Fruit fly (Drosophila melanogaster) whole organism, wandering third instar larva: Measurements from ENCODE around the gene Sf3b2.

Source experiments
- Dif ChIP-seq: fragments of 200-275, 200-300 bp; sonication (Bioruptor generic); optimal IDR thresholded peaks from 2 replicates; lab custom pipeline; 2018; ENCODE audit warnings: missing biosample characterization, missing genetic modification characterization; ENCODE audit not compliant: partially characterized antibody
- Hr78 ChIP-seq: fragments of >200 bp; optimal IDR thresholded peaks from 2 replicates; lab custom pipeline; 2017; ENCODE audit warnings: missing biosample characterization, missing genetic modification characterization
- OdsH ChIP-seq: fragments of 200-800 bp; sonication (Bioruptor generic); optimal IDR thresholded peaks from 2 replicates; lab custom pipeline; 2016; ENCODE audit warnings: missing biosample characterization, mild to moderate bottlenecking, missing genetic modification characterization
- ey ChIP-seq: fragments of 200-800 bp; sonication (Bioruptor generic); optimal IDR thresholded peaks from 2 replicates; lab custom pipeline; 2016; ENCODE audit warnings: missing biosample characterization, missing genetic modification characterization
- foxo ChIP-seq, 2 experiments: fragments of 200-800 bp; sonication (Bioruptor generic); optimal IDR thresholded peaks; 2 replicates in 1 of 2; 3 replicates in 1 of 2; lab custom pipeline; 2016 to 2017; ENCODE audit warnings: missing biosample characterization in 2 of 2, missing genetic modification characterization in 2 of 2
- psq ChIP-seq: fragments of 200-800 bp; sonication (Bioruptor generic); optimal IDR thresholded peaks from 3 replicates; lab custom pipeline; 2017; ENCODE audit warnings: missing biosample characterization, mild to moderate bottlenecking, missing genetic modification characterization, moderate library complexity
- tai ChIP-seq: sonication (Bioruptor generic); optimal IDR thresholded peaks from 2 replicates; lab custom pipeline; 2016; ENCODE audit warnings: missing biosample characterization, missing genetic modification characterization
- woc ChIP-seq: sonication (Bioruptor generic); optimal IDR thresholded peaks from 2 replicates; lab custom pipeline; 2016; ENCODE audit warnings: missing biosample characterization, mild to moderate bottlenecking, missing genetic modification characterization

DNA sequence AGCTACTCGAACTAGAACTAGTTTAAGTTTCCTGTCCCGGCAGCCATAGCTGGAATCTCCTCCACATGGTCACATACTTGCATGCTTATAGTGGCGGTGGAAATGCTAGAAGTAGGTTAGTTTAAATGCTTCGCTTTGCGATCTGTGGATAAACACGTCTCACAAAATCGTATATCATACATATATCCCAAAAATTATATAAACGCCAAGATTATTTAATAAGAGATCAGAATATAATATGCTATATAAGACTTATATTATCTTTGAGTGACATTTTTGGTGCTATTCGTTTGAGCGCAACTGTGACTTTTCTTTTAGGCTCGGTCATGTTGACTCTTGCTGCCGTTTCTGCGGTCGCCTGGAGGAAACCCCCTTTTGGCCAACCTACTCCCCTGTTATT lies 27.0 kb downstream of the Sf3b2 start:
- TF ChIP-seq woc (GFP tag; lab: Kevin White, UChicago) (no peak), tai (GFP tag; lab: Kevin White, UChicago) (no peak), Hr78 (GFP tag; lab: Kevin White, UChicago) (no peak), foxo (GFP tag; optimal IDR thresholded peaks at IDR 0.05; lab: Kevin White, UChicago) (no peak), Dif (GFP tag; lab: Kevin White, UChicago) (no peak), psq (no peak), ey (no peak), OdsH (GFP tag; lab: Kevin White, UChicago) (no peak)
